Worm (Caenorhabditis elegans): Measurements from ENCODE around the gene K06G5.3.
A peak's percentile ranks its signal among the peaks of the same experiment; 100 is the strongest.

Gene K06G5.3

DNA sequence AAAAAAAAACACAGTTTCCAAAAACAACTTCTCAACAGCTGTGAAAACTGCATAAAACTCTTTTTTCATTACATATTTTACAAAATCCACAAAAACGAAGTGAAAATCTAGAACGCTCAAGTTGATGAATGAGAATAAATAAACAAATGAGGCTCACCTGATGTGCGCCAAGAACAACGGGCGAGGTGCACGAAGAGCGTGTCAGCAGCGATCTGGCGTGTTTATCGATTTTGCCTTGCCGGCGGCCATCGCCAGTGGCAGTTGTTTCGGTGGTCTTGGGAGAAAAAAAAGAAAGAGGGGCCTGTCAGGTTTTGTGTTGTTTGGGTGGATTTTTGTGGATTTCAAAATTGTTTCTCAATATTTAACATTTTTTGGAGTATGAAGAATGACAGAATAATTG, 49.2 kb downstream of the K06G5.3 start, which contains the start of gene idhb-1 (continued):
- peak; percentile 28 for TF ChIP-seq T20F7.1 (GFP tag; optimal IDR thresholded peaks at IDR 0.05)
- no peak for TF ChIP-seq mdt-29 (GFP tag; IDR thresholded peaks at IDR 0.05)
- TF ChIP-seq Y5F2A.4 (GFP tag; optimal IDR thresholded peaks at IDR 0.05), result no peak
- TF ChIP-seq ceh-20 (GFP tag; IDR thresholded peaks at IDR 0.05), result no peak
- TF ChIP-seq ceh-62 (tag; optimal IDR thresholded peaks at IDR 0.05), result no peak
- TF ChIP-seq set-16 (GFP tag; IDR thresholded peaks at IDR 0.05), result no peak
- TF ChIP-seq saeg-2 (GFP tag; IDR thresholded peaks at IDR 0.05), result no peak
- TF ChIP-seq hmg-1.1 (GFP tag; IDR thresholded peaks at IDR 0.05), result peak; percentile 71; the same call in 1 of the 2 replicates
- TF ChIP-seq php-3 (GFP tag; IDR thresholded peaks at IDR 0.05), result no peak
- no peak for TF ChIP-seq attf-4 (tag; optimal IDR thresholded peaks at IDR 0.05)
- TF ChIP-seq lim-7 (GFP tag; IDR thresholded peaks at IDR 0.05), result no peak
- no peak for TF ChIP-seq unc-39 (tag; optimal IDR thresholded peaks at IDR 0.05)
- no peak for TF ChIP-seq nhr-10 (tag; optimal IDR thresholded peaks at IDR 0.05)
- TF ChIP-seq D1046.2 (GFP tag; IDR thresholded peaks at IDR 0.05), result no peak
- peak; percentile 73 for TF ChIP-seq hlh-30 (tag; optimal IDR thresholded peaks at IDR 0.05; ENCODE audit: insufficient read depth)
- TF ChIP-seq mxl-2 (GFP tag; conservative IDR thresholded peaks at IDR 0.05), result no peak
- TF ChIP-seq ZK337.2 (GFP tag; IDR thresholded peaks at IDR 0.05), result no peak
- no peak for TF ChIP-seq F10B5.3 (tag; optimal IDR thresholded peaks at IDR 0.05)
- TF ChIP-seq Y105C5A.15 (GFP tag; IDR thresholded peaks at IDR 0.05), result no peak
- no peak for TF ChIP-seq nhr-111 (GFP tag; optimal IDR thresholded peaks at IDR 0.05)
- no peak for TF ChIP-seq daf-8 (GFP tag; IDR thresholded peaks at IDR 0.05)
- TF ChIP-seq nhr-25 (tag; optimal IDR thresholded peaks at IDR 0.05; ENCODE audit: borderline replicate concordance, insufficient read depth), result peak; percentile 54
- TF ChIP-seq pha-4 (GFP tag; IDR thresholded peaks at IDR 0.05), result peak; percentile 54; the same call in 1 of the 2 replicates
- TF ChIP-seq pha-4 (tag; optimal IDR thresholded peaks at IDR 0.05), result no peak
- TF ChIP-seq nhr-77 (tag; optimal IDR thresholded peaks at IDR 0.05), result no peak
- TF ChIP-seq nhr-11 (tag; optimal IDR thresholded peaks at IDR 0.05), result peak; percentile 62
- no peak for TF ChIP-seq madf-9 (GFP tag; conservative IDR thresholded peaks at IDR 0.05)
- peak; percentile 26 for TF ChIP-seq nhr-28 (tag; optimal IDR thresholded peaks at IDR 0.05)
- TF ChIP-seq lin-15B (tag; optimal IDR thresholded peaks at IDR 0.05), result no peak
- TF ChIP-seq aly-2 (tag; optimal IDR thresholded peaks at IDR 0.05), result no peak
- TF ChIP-seq dmd-6 (GFP tag; IDR thresholded peaks at IDR 0.05), result no peak
- TF ChIP-seq dve-1 (tag; optimal IDR thresholded peaks at IDR 0.05; ENCODE audit: insufficient read depth), result peak; percentile 85
- TF ChIP-seq zip-2 (tag; optimal IDR thresholded peaks at IDR 0.05), result no peak
- no peak for TF ChIP-seq ztf-7 (tag; optimal IDR thresholded peaks at IDR 0.05)
- TF ChIP-seq tra-1 (GFP tag; IDR thresholded peaks at IDR 0.05), result no peak

DNA sequence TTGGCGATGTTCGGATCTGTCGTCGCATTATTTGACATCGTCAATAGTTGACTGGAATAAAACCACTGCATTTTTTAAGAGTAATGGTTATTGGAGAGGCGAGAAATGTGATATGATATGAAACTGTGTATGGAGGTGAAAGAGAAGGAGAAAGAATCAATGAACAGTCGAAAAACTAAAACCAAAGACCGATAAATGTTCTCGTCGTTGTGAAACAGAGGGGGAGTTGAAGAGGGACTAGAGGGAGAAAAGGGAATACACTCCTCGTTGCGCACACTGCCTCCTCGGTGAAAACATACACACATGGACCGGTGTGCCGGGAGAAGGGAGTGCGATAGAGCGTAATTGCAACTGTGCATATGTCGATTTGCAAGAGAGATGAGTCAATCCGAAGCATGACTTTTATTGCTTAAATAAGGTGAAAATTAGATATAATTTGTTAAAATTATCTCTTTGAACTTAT, 53.5 kb downstream of the K06G5.3 start, which contains the start of gene sym-4:
Gene sym-4 (minus strand): TSS at position 51 of the 463 bp plus-strand sequence.
- peak; percentile 90 for TF ChIP-seq nhr-25 (tag; optimal IDR thresholded peaks at IDR 0.05; ENCODE audit: borderline replicate concordance, insufficient read depth)
- peak; percentile 24 for TF ChIP-seq ama-1 (optimal IDR thresholded peaks at IDR 0.05)
- TF ChIP-seq F10B5.3 (tag; optimal IDR thresholded peaks at IDR 0.05), result no peak
- peak; percentile 35 for TF ChIP-seq fkh-10 (GFP tag; optimal IDR thresholded peaks at IDR 0.05)
- no peak for TF ChIP-seq ceh-32 (tag; optimal IDR thresholded peaks at IDR 0.05; ENCODE audit: poor library complexity)
- peak; percentile 25; the same call in 1 of the 2 replicates for TF ChIP-seq pha-4 (GFP tag; IDR thresholded peaks at IDR 0.05)
- TF ChIP-seq pha-4 (tag; optimal IDR thresholded peaks at IDR 0.05), result peak; percentile 35
- TF ChIP-seq R02D3.7 (tag; optimal IDR thresholded peaks at IDR 0.05), result no peak
- TF ChIP-seq tag-97 (GFP tag; IDR thresholded peaks at IDR 0.05), result no peak
- no peak for TF ChIP-seq egl-27 (tag; optimal IDR thresholded peaks at IDR 0.05)
- peak; percentile 99 for TF ChIP-seq dve-1 (tag; optimal IDR thresholded peaks at IDR 0.05; ENCODE audit: insufficient read depth)
- TF ChIP-seq madf-9 (GFP tag; conservative IDR thresholded peaks at IDR 0.05), result peak; percentile 78; the same call in 1 of the 2 replicates
- peak; percentile 82 for TF ChIP-seq mes-2 (tag; optimal IDR thresholded peaks at IDR 0.05; ENCODE audit: poor library complexity, severe bottlenecking)
- TF ChIP-seq pqm-1 (tag; optimal IDR thresholded peaks at IDR 0.05), result peak; percentile 89
- no peak for TF ChIP-seq unc-130 (GFP tag; optimal IDR thresholded peaks at IDR 0.05)
- no peak for TF ChIP-seq saeg-2 (GFP tag; IDR thresholded peaks at IDR 0.05)
- peak; percentile 86 for TF ChIP-seq T20F7.1 (GFP tag; optimal IDR thresholded peaks at IDR 0.05)
- TF ChIP-seq cey-2 (tag; optimal IDR thresholded peaks at IDR 0.05; ENCODE audit: borderline replicate concordance, insufficient read depth), result no peak
- TF ChIP-seq ztf-7 (tag; optimal IDR thresholded peaks at IDR 0.05), result peak; percentile 27
- peak; percentile 85 for TF ChIP-seq nhr-48 (tag; optimal IDR thresholded peaks at IDR 0.05)
- TF ChIP-seq ceh-82 (tag; optimal IDR thresholded peaks at IDR 0.05), result no peak
- TF ChIP-seq ztf-11 (tag; optimal IDR thresholded peaks at IDR 0.05), result no peak
- no peak for TF ChIP-seq snpc-4 (tag; optimal IDR thresholded peaks at IDR 0.05)
- peak; percentile 88 for TF ChIP-seq T26A8.4 (GFP tag; IDR thresholded peaks at IDR 0.05)
- TF ChIP-seq mdt-29 (GFP tag; IDR thresholded peaks at IDR 0.05), result peak; percentile 78

Measured in whole organism, L4 larva.